Worm (Caenorhabditis elegans): ENCODE measurements around the gene Y22D7AL.1.

Y22D7AL.1 gene

DNA sequence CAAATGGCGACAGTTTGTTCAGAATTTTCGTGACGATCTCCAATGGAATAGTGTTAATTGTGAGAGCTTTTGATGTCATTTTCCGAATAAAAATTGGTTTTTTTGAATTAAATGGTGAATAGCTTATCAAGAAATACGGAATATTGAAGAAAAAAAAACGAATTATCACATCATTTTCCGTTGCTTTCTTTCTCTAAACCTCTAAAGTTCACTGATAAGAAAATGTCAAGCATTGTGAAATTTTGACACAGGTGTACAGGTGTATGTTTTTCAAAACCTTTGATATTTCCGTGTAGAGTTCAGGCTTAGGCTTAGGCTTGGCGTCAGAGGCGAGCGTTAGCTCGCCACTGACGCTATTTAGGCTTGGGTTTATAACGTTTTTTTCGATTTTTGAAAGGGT is 46.6 kb downstream of the Y22D7AL.1 start, which contains the start of gene fbxa-74:
Gene fbxa-74 (minus strand): TSS at position 145 of the 400 bp plus-strand sequence.
- TF ChIP-seq cog-1 (tag; optimal IDR thresholded peaks at IDR 0.05) (no peak), med-1 (GFP tag; optimal IDR thresholded peaks at IDR 0.05; ENCODE audit: insufficient read depth) (no peak), klf-2 (GFP tag; conservative IDR thresholded peaks at IDR 0.05) (no peak), flt-1 (GFP tag; IDR thresholded peaks at IDR 0.05) (no peak), ztf-29 (GFP tag; IDR thresholded peaks at IDR 0.05) (no peak), ztf-23 (GFP tag; IDR thresholded peaks at IDR 0.05) (no peak), tab-1 (GFP tag; IDR thresholded peaks at IDR 0.05) (no peak)
